Worm (Caenorhabditis elegans): ENCODE results near the gene F44E7.3.

F44E7.3 gene

DNA sequence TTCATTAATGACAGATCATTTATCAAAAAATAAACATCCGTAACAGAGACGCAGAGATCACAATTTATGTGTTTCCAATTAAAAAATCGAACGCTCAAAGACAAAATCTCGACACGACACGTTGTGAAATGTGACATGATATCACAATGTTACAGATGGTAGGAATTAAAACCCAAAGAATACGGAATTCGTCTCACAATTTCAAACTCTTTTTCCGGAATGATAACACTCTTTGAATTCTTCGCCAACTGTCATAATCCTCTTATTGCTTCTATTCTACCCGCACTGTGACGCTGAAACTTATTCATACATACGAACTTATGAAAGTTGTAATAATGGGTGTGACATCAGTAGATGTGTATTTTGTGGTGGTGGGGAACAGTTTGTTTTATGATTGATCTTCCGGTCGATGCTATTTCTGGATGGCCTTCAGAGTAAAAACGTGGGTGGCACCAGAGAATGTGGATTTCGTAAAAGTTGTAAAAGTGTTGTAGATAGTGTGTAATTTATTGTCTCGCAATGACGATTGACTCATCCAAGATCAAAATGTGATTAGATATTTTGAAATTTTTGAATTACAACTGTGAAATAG is 44.8 kb downstream of the F44E7.3 start (continued):
- TF ChIP-seq ztf-22 (GFP tag; optimal IDR thresholded peaks at IDR 0.05): no peak
- no peak for TF ChIP-seq cebp-1 (GFP tag; IDR thresholded peaks at IDR 0.05)
- TF ChIP-seq cebp-1 (tag; optimal IDR thresholded peaks at IDR 0.05): peak; percentile 52
- no peak for TF ChIP-seq efl-1 (GFP tag; optimal IDR thresholded peaks at IDR 0.05)
- TF ChIP-seq nfya-1 (tag; optimal IDR thresholded peaks at IDR 0.05; ENCODE audit: borderline replicate concordance, insufficient read depth): no peak
- TF ChIP-seq nfyb-1 (GFP tag; IDR thresholded peaks at IDR 0.05): no peak
- peak; percentile 38 for TF ChIP-seq ets-4 (GFP tag; optimal IDR thresholded peaks at IDR 0.05)
- peak; percentile 42 for TF ChIP-seq atf-7 (tag; optimal IDR thresholded peaks at IDR 0.05)
- TF ChIP-seq B0019.2 (GFP tag; conservative IDR thresholded peaks at IDR 0.05): no peak
- no peak for TF ChIP-seq ccch-3 (GFP tag; optimal IDR thresholded peaks at IDR 0.05)
- TF ChIP-seq nhr-90 (tag; optimal IDR thresholded peaks at IDR 0.05): no peak
- no peak for TF ChIP-seq unc-130 (GFP tag; optimal IDR thresholded peaks at IDR 0.05)
- no peak for TF ChIP-seq ztf-18 (tag; optimal IDR thresholded peaks at IDR 0.05)

DNA sequence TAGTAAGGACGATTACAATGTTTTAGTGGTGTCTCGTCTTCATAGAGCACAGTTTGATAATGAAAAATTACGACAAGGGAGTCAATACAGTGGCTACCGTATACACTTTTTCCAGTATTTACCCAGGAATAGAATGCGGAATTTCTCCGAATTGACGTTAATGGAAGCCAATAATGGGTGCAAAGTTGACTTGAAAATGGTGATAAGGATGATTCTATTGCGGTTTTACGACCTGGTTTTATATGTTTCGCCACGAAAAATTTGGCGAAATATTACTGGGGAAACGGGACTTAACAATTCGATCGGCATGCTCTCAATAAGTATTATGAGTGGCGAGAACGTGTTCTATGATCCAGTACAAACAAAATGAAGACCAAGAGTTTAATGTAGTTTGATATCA is 48.2 kb downstream of the F44E7.3 start:
- TF ChIP-seq K12H6.12 (tag; optimal IDR thresholded peaks at IDR 0.05) (no peak), ztf-18 (tag; optimal IDR thresholded peaks at IDR 0.05) (no peak), snpc-3.4 (tag; optimal IDR thresholded peaks at IDR 0.05) (no peak), ceh-79 (tag; optimal IDR thresholded peaks at IDR 0.05) (no peak), snpc-1.1 (tag; optimal IDR thresholded peaks at IDR 0.05; ENCODE audit: insufficient read depth) (no peak), ceh-91 (GFP tag; IDR thresholded peaks at IDR 0.05) (no peak), nfya-1 (tag; optimal IDR thresholded peaks at IDR 0.05; ENCODE audit: borderline replicate concordance, insufficient read depth) (no peak), dox-1 (GFP tag; IDR thresholded peaks at IDR 0.05) (peak; percentile 6; the same call in 1 of the 2 replicates), T26A5.8 (tag; optimal IDR thresholded peaks at IDR 0.05) (no peak), nhr-80 (tag; optimal IDR thresholded peaks at IDR 0.05) (peak; percentile 66), xnd-1 (tag; optimal IDR thresholded peaks at IDR 0.05) (no peak), ceh-27 (GFP tag; optimal IDR thresholded peaks at IDR 0.05) (no peak), hmg-20 (GFP tag; IDR thresholded peaks at IDR 0.05) (no peak), ztf-3 (GFP tag; optimal IDR thresholded peaks at IDR 0.05) (no peak), lag-1 (GFP tag; IDR thresholded peaks at IDR 0.05) (no peak), let-526 (GFP tag; IDR thresholded peaks at IDR 0.05) (no peak), madf-3 (GFP tag; IDR thresholded peaks at IDR 0.05) (no peak)

DNA sequence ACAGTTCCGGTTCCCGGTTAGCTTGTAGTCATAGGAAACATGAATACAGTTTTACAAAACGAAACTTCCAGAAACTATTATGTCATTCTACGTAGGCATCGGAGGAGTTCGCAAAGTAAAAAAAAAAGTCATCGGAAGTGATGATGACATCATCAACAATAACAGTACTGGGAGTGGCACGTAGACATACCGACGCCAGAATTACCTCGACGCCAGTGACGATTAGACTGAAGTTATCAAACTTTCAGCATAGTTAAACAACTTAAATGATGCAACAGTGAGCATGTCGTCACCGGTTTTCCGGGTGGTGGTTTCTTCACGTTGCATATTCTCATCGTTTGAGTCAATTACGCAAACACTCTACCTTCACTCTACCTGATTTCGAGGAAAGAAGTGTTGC is 48.7 kb downstream of the F44E7.3 start:
- no peak for TF ChIP-seq ama-1 (optimal IDR thresholded peaks at IDR 0.05)
- TF ChIP-seq ama-1 (GFP tag; optimal IDR thresholded peaks at IDR 0.05): no peak
- TF ChIP-seq efl-1 (GFP tag; optimal IDR thresholded peaks at IDR 0.05): no peak
- TF ChIP-seq ceh-40 (GFP tag; IDR thresholded peaks at IDR 0.05): no peak
- no peak for TF ChIP-seq F49E8.2 (tag; optimal IDR thresholded peaks at IDR 0.05; ENCODE audit: insufficient read depth)
- TF ChIP-seq akir-1 (GFP tag; optimal IDR thresholded peaks at IDR 0.05): no peak
- no peak for TF ChIP-seq sdz-38 (tag; optimal IDR thresholded peaks at IDR 0.05)

DNA sequence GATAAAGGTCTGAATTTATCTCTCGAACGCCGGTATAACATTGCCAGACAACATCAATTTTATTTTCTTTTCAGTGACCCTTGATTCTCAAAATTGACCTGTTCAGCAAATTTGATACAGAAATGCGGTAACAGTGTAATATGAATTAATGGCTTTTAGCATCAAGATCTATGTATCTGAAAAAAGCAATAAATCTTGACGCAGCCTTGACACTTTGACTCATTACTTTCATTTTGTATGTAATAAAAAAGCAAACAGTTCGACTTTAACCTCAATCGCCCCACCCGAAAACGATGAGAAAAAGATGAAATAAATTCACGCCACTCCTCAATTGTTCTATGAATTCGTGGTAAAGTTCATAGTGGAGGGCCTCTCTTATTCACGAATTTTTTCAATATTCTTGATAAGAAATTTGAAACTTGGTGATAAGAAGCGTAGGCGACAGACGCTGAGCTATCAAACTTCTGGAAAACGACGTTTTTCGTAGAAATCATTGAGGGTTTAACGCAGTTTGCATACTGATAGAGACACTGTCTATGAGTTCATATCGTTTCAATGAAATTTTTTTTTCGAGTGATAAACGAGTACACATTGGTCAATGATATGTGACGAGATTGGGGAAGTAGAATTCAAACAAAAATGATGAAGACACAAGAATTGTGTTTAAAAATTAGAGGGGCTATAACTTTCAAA is 49.9 kb downstream of the F44E7.3 start:
- TF ChIP-seq nhr-90 (tag; optimal IDR thresholded peaks at IDR 0.05) (no peak), ztf-3 (GFP tag; optimal IDR thresholded peaks at IDR 0.05) (no peak), nhr-80 (tag; optimal IDR thresholded peaks at IDR 0.05) (peak; percentile 93), tlf-1 (GFP tag; optimal IDR thresholded peaks at IDR 0.05) (no peak), bed-2 (GFP tag; IDR thresholded peaks at IDR 0.05) (no peak), dpl-1 (GFP tag; optimal IDR thresholded peaks at IDR 0.05) (no peak), madf-10 (tag; optimal IDR thresholded peaks at IDR 0.05) (no peak), sea-2 (GFP tag; IDR thresholded peaks at IDR 0.05) (no peak), unc-62 (GFP tag; optimal IDR thresholded peaks at IDR 0.05) (no peak), hmg-1.2 (GFP tag; IDR thresholded peaks at IDR 0.05) (no peak), atf-7 (tag; optimal IDR thresholded peaks at IDR 0.05) (peak; percentile 56)
